Fruit fly (Drosophila melanogaster): ENCODE results near the gene OtopLb.

OtopLb gene

DNA sequence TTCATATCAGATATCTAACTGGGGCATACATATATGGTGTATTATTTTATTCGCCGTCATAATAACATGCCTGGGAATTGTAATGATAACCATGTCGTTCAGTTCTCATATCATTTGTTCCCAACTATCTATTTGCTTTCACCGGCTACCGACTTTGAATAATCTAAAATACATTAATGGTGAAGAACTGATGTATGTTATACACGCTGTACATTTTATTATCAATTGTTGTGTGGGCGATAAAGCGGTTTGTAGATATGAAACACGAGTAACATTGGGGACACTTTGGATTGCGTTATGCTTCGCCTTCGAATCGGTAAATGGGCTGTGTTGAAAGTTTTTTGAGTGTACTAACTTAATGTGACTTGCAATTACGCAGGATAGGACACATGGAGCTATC, 18.8 kb upstream of the OtopLb start:
- TF ChIP-seq CTCF (optimal IDR thresholded peaks at IDR 0.05) (no peak), CG8478 (optimal IDR thresholded peaks at IDR 0.05) (no peak)

DNA sequence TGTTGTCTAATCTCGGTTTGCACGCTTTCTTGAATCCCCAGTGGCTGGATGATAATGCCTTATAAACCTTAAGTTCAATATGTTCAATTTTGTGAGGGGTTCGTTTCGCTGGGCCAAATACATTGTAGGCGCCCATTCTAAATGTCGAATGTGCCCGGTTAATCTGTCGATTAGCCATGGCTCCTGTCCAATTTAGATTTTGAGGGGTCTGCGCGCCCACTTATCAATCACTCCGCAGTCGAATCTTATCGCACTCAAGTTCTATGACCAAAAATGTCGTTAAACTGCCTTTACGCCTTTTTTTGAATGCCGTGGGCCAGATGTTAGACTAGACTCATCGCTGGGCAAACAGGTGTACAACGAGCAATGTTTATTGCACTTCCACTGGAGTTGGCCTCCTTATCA, 17.7 kb upstream of the OtopLb start:
- no peak for TF ChIP-seq CTCF (optimal IDR thresholded peaks at IDR 0.05)
- TF ChIP-seq CG8478 (optimal IDR thresholded peaks at IDR 0.05), result no peak

DNA sequence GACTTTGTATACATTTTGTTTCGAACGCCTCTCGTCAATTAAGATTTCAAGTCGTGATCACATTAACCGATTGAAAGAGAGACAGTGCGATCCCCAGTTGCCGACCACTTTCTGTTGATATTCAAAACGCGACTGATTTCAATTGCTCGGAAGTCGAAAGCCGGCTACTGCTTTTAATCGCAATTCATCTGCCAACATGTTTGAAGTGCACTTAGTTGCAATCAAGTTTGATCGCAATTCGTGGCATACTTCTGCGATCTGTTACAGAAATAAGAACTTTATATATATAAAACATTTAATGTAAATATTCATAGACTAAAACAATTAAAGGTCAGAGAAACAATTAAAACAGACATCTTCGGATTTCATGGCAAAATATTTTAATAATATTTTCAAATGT, 14.2 kb upstream of the OtopLb start, which contains the start of gene CG9664:
Gene CG9664 (minus strand): TSS at position 135 of the 400 bp plus-strand sequence.
- TF ChIP-seq CTCF (optimal IDR thresholded peaks at IDR 0.05) (no peak), CG8478 (optimal IDR thresholded peaks at IDR 0.05) (no peak)

DNA sequence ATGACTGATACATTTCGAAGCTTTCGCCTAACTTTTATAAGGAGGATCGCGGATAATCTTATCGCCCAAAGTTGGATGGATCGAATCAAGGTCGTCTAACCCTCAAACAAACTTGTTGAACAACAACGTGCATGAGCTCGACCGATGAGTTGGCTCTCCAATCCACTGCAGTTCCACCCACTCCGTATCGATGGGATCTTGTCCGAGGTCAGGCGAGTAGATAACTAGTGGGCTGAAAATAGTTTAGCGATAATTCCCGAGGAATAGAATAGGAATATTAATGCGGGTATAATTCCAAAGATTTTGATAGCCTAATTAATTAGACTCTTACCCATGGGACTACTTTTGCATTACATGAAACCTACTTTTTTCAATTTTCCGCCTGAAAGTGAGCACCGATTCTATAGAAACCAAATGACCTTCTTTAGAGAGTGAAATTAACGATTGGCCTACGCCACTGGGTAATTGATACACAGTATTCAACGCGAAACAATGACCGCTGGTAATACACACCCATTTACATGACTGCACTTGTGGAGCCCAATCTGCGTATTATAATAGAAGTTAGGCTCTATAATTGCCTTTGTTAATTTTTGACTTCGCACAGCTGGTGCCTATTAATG, 13.5 kb upstream of the OtopLb start:
- no peak for TF ChIP-seq CTCF (optimal IDR thresholded peaks at IDR 0.05)
- TF ChIP-seq CG8478 (optimal IDR thresholded peaks at IDR 0.05), result no peak

DNA sequence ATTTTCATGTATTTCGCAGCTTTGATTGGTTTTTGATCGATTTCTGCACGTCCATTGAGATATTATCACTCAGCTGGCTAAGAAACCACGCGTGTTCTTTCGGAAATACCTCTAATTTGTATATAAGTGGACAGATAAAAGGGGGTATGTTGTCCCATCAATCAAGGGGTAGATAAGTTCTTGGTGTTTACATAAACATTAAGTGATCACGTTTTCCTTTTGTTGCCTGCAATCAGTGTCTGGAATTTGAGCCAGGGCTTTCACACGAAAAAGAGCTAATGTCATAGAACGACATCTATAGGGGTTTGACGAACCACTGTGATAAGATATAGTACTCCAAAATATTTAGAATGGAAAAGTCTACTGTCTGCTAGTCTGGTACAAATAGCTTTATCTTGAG, 1.5 kb downstream of the OtopLb start:
- TF ChIP-seq CTCF (optimal IDR thresholded peaks at IDR 0.05) (no peak), CG8478 (optimal IDR thresholded peaks at IDR 0.05) (no peak)

DNA sequence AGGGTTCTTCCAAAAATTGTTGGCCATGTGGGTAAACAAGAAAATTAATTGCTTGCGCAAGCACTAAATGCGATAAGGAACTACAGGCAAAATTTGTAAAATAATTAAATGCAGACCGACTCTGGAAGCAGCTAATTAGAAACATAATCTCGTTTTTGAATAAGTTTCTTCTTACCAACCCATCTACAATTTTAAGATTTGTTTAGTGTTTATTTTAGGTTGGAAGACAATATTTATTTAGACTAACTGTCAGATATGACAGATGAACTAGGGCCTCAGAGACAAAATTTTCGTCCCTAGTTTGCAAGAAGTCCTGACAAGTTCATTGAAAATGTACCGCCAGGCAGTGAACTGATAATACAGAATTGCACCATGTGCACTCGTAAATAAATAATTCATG, 11.2 kb downstream of the OtopLb start, which contains the start of gene CG3347:
Gene CG3347 (plus strand): TSS at position 301 of the 400 bp plus-strand sequence.
- TF ChIP-seq CTCF (optimal IDR thresholded peaks at IDR 0.05) (no peak), CG8478 (optimal IDR thresholded peaks at IDR 0.05) (no peak)

DNA sequence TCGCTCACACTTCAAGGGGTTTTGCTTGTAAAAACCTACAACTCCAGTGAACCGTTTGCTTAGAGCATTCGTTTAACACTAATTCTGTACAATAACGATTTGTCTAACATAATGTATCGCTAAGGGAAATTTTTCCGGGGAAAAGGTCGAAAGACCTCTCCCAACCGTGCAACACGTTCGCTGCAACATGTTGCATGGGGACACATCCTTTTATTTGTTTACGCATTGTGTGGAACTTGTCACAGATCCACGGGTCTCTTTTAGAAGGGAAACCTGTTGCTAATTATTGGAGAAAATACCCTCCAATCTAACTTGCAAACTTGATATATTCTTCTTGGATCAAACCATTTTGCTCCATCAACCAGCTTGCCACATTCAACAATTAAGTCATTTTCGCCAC, 14.7 kb downstream of the OtopLb start:
- TF ChIP-seq CTCF (optimal IDR thresholded peaks at IDR 0.05), result no peak
- TF ChIP-seq CG8478 (optimal IDR thresholded peaks at IDR 0.05), result no peak

DNA sequence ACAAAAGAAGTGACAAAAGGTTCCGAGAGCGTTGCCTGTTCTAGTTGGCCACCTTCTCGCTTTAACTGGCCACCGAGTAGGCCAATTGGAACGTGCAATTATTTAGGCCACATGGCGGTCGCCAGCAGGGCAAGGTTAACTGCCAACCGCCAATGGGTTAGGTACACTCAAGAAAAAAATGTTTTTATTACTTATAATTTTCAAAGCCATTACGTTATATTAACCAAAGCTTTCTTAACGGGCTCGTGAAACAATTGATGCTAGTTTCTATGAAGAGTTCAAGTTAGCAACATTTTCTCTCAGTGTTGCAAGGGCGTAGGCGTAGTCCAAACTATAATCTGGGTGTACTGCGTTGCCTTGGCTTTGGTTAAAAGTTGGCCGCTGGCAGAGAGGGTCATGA, 34.3 kb downstream of the OtopLb start:
- TF ChIP-seq CG8478 (optimal IDR thresholded peaks at IDR 0.05), result no peak
- no peak for TF ChIP-seq CTCF (optimal IDR thresholded peaks at IDR 0.05)

DNA sequence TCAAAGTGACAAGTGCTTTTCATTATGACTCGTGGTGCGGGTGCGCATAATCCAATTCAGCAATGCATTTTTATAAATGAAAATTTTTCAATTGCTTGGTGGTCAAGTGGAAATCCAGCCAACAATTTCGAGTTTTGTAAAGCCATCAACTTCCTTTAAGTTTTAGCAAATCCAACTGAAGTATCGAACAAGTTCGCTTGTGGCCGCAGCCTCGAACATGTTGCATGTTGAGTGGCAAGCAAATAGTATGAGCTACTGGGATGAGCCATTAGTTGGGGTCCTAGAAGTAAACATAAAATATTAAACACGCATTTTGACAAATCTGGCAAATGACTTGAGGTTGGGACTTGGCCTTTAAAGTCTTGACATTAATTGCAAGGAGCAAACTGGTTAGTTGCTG, 49.1 kb downstream of the OtopLb start:
- TF ChIP-seq CG8478 (optimal IDR thresholded peaks at IDR 0.05) (no peak), CTCF (optimal IDR thresholded peaks at IDR 0.05) (no peak)

DNA sequence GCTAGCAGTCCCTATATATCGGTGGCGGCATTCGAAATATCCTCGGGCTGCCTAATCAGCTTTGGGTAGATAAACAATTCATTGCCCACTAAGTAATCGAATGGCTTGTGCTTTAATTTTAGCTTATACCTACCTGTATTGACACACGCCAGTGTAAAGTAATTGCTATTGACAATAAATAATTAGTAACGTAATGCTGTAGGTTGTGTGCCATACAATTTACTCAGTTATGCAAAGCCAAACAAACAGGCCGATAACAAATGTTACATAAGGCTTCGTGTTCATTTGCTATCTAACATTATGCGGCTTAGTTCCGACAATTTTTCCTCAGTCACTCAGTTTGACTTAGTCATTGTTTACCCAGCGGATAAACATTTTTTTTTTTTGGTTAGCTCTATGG, 51.6 kb downstream of the OtopLb start:
- TF ChIP-seq CTCF (optimal IDR thresholded peaks at IDR 0.05) (no peak), CG8478 (optimal IDR thresholded peaks at IDR 0.05) (no peak)

Data from S2 (cell line).